Worm (Caenorhabditis elegans) whole organism, L4 larva: ENCODE results near the gene scl-10.

Experiments
- F37D6.2 ChIP-seq: sonication (generic microtip); optimal IDR thresholded peaks from 2 replicates; lab custom pipeline; 2016; ENCODE audit warnings: mild to moderate bottlenecking, missing genetic modification characterization, missing compliant biosample characterization
- F44E2.7 ChIP-seq: fragments of 200-800 bp; sonication (Bioruptor generic); IDR thresholded peaks from 2 replicates; pipeline ENCODE4 v2.1.2; 2022; ENCODE audit warnings: missing genetic modification characterization, missing compliant biosample characterization
- F49E8.2 ChIP-seq: sonication (generic microtip); optimal IDR thresholded peaks from 2 replicates; lab custom pipeline; 2016; ENCODE audit warnings: missing compliant biosample characterization, mild to moderate bottlenecking, missing genetic modification characterization, borderline replicate concordance
- Y105C5A.15 ChIP-seq: fragments of 200-800 bp; sonication (Bioruptor generic); IDR thresholded peaks from 2 replicates; pipeline ENCODE4 v1.3.6; 2022; ENCODE audit warnings: missing genetic modification characterization, missing compliant biosample characterization
- Y48G9A.11 ChIP-seq: fragments of 200-800 bp; sonication (Bioruptor generic); IDR thresholded peaks from 2 replicates; pipeline ENCODE4 v1.3.6; 2022; ENCODE audit warnings: missing genetic modification reagents, missing genetic modification characterization, missing compliant biosample characterization
- attf-4 ChIP-seq: sonication (generic microtip); optimal IDR thresholded peaks from 3 replicates; lab custom pipeline; 2017; ENCODE audit warnings: missing biosample characterization, missing genetic modification characterization
- ceh-32 ChIP-seq: sonication (generic microtip); optimal IDR thresholded peaks from 2 replicates; lab custom pipeline; 2016; ENCODE audit warnings: mild to moderate bottlenecking, missing genetic modification characterization, missing compliant biosample characterization; ENCODE audit not compliant: poor library complexity
- ceh-62 ChIP-seq: sonication (generic microtip); optimal IDR thresholded peaks from 2 replicates; lab custom pipeline; 2017; ENCODE audit warnings: missing biosample characterization, missing genetic modification characterization
- cey-2 ChIP-seq: sonication (generic microtip); optimal IDR thresholded peaks from 3 replicates; lab custom pipeline; 2017; ENCODE audit warnings: missing genetic modification characterization, mild to moderate bottlenecking, missing compliant biosample characterization, antibody characterized with exemption, borderline replicate concordance; ENCODE audit not compliant: insufficient read depth
- daf-16 ChIP-seq, 3 experiments: sonication (generic microtip); optimal IDR thresholded peaks; 2 replicates each; lab custom pipeline; 2016 to 2017; ENCODE audit warnings: missing genetic modification characterization in 3 of 3, missing genetic modification reagents in 3 of 3, mild to moderate bottlenecking in 2 of 3, missing compliant biosample characterization in 2 of 3, missing biosample characterization in 1 of 3, moderate library complexity in 1 of 3
- daf-19 ChIP-seq: fragments of 200-800 bp; sonication (Bioruptor generic); conservative IDR thresholded peaks from 2 replicates; pipeline ENCODE4 v1.3.6; 2022; ENCODE audit warnings: missing genetic modification characterization, missing compliant biosample characterization
- egl-27 ChIP-seq: sonication (generic microtip); optimal IDR thresholded peaks from 3 replicates; lab custom pipeline; 2017; ENCODE audit warnings: missing biosample characterization, missing genetic modification reagents, missing genetic modification characterization
- hlh-30 ChIP-seq: sonication (generic microtip); optimal IDR thresholded peaks from 2 replicates; lab custom pipeline; 2017; ENCODE audit warnings: antibody characterized with exemption, mild to moderate bottlenecking, missing genetic modification characterization, missing compliant biosample characterization; ENCODE audit not compliant: insufficient read depth
- lin-13 ChIP-seq: fragments of 150-350 bp; optimal IDR thresholded peaks from 2 replicates; lab custom pipeline; 2014; ENCODE audit warnings: missing biosample characterization, missing genetic modification reagents, missing genetic modification characterization
- lin-15B ChIP-seq: fragments of 150-350 bp; sonication (generic microtip); optimal IDR thresholded peaks from 3 replicates; lab custom pipeline; 2014; ENCODE audit warnings: missing biosample characterization, missing genetic modification characterization
- lin-38 ChIP-seq: fragments of 200-800 bp; sonication (Bioruptor generic); IDR thresholded peaks from 2 replicates; pipeline ENCODE4 v1.3.6; 2022; ENCODE audit warnings: missing genetic modification reagents, missing genetic modification characterization, missing compliant biosample characterization
- lsy-2 ChIP-seq, 2 experiments: fragments of 150-350 bp in 1 of 2; sonication (generic microtip) in 1 of 2; optimal IDR thresholded peaks; 2 replicates each; lab custom pipeline; 2014 to 2017; ENCODE audit warnings: missing biosample characterization in 2 of 2, missing genetic modification characterization in 2 of 2
- mep-1 ChIP-seq: fragments of 150-350 bp; sonication (generic microtip); optimal IDR thresholded peaks from 3 replicates; lab custom pipeline; 2014; ENCODE audit warnings: missing biosample characterization, missing genetic modification characterization
- mxl-3 ChIP-seq: fragments of 200-800 bp; sonication (Bioruptor generic); optimal IDR thresholded peaks from 2 replicates; lab custom pipeline; 2018; ENCODE audit warnings: mild to moderate bottlenecking, missing genetic modification characterization, missing compliant biosample characterization
- nhr-10 ChIP-seq: fragments of 150-350 bp; optimal IDR thresholded peaks from 2 replicates; lab custom pipeline; 2014; ENCODE audit warnings: missing biosample characterization, missing genetic modification characterization
- nhr-111 ChIP-seq: fragments of 200-800 bp; sonication (Bioruptor generic); optimal IDR thresholded peaks from 2 replicates; lab custom pipeline; 2018; ENCODE audit warnings: mild to moderate bottlenecking, missing genetic modification characterization, missing compliant biosample characterization
- nhr-28 ChIP-seq: fragments of 150-350 bp; optimal IDR thresholded peaks from 2 replicates; lab custom pipeline; 2014; ENCODE audit warnings: missing biosample characterization, missing genetic modification characterization
- nhr-42 ChIP-seq: fragments of 200-800 bp; sonication (Bioruptor generic); IDR thresholded peaks from 2 replicates; pipeline ENCODE4 v1.3.6; 2022; ENCODE audit warnings: missing genetic modification characterization, missing compliant biosample characterization
- nhr-77 ChIP-seq: fragments of 150-350 bp; optimal IDR thresholded peaks from 2 replicates; lab custom pipeline; 2014; ENCODE audit warnings: missing biosample characterization, missing genetic modification characterization
- pha-4 ChIP-seq, 2 experiments: fragments of 150-350 bp in 1 of 2; fragments of 200-800 bp in 1 of 2; sonication (Bioruptor generic) in 1 of 2; IDR thresholded peaks in 1 of 2; optimal IDR thresholded peaks in 1 of 2; 2 replicates each; pipeline versions ENCODE4 v1.3.6 to Lab custom; 2014 to 2022; ENCODE audit warnings: missing genetic modification characterization in 2 of 2, missing genetic modification reagents in 2 of 2, missing biosample characterization in 1 of 2, missing compliant biosample characterization in 1 of 2
- php-3 ChIP-seq: fragments of 200-800 bp; sonication (Bioruptor generic); IDR thresholded peaks from 2 replicates; pipeline ENCODE4 v1.3.6; 2022; ENCODE audit warnings: missing genetic modification reagents, missing genetic modification characterization, missing compliant biosample characterization
- pqm-1 ChIP-seq: sonication (generic microtip); optimal IDR thresholded peaks from 2 replicates; lab custom pipeline; 2017; ENCODE audit warnings: missing biosample characterization, missing genetic modification characterization
- rbr-2 ChIP-seq: sonication (generic microtip); optimal IDR thresholded peaks from 2 replicates; lab custom pipeline; 2016; ENCODE audit warnings: missing genotype, missing genetic modification characterization, missing compliant biosample characterization
- saeg-2 ChIP-seq: fragments of 200-800 bp; sonication (Bioruptor generic); IDR thresholded peaks from 2 replicates; pipeline ENCODE4 v1.3.6; 2022; ENCODE audit warnings: missing genetic modification reagents, missing genetic modification characterization, missing compliant biosample characterization
- snpc-4 ChIP-seq: fragments of 150-350 bp; optimal IDR thresholded peaks from 2 replicates; lab custom pipeline; 2014; ENCODE audit warnings: missing biosample characterization, missing genetic modification characterization
- spr-1 ChIP-seq: sonication (generic microtip); optimal IDR thresholded peaks from 2 replicates; lab custom pipeline; 2016; ENCODE audit warnings: mild to moderate bottlenecking, missing genetic modification characterization, missing compliant biosample characterization
- spr-3 ChIP-seq: fragments of 200-800 bp; sonication (Bioruptor generic); optimal IDR thresholded peaks from 2 replicates; lab custom pipeline; 2018; ENCODE audit warnings: mild to moderate bottlenecking, missing genetic modification characterization, missing compliant biosample characterization
- unc-130 ChIP-seq: sonication (generic microtip); optimal IDR thresholded peaks from 2 replicates; lab custom pipeline; 2016; ENCODE audit warnings: missing genetic modification reagents, missing genetic modification characterization, missing compliant biosample characterization
- unc-39 ChIP-seq: sonication (generic microtip); optimal IDR thresholded peaks from 2 replicates; lab custom pipeline; 2017; ENCODE audit warnings: missing biosample characterization, missing genetic modification characterization
- vab-7 ChIP-seq: fragments of 200-800 bp; sonication (Bioruptor generic); IDR thresholded peaks from 2 replicates; pipeline ENCODE4 v1.3.6; 2022; ENCODE audit warnings: missing genetic modification reagents, missing genetic modification characterization, missing compliant biosample characterization
- zfp-3 ChIP-seq: fragments of 200-800 bp; sonication (Bioruptor generic); conservative IDR thresholded peaks from 2 replicates; pipeline ENCODE4 v1.3.6; 2022; ENCODE audit warnings: missing genetic modification reagents, missing genetic modification characterization, missing compliant biosample characterization

scl-10 gene

DNA sequence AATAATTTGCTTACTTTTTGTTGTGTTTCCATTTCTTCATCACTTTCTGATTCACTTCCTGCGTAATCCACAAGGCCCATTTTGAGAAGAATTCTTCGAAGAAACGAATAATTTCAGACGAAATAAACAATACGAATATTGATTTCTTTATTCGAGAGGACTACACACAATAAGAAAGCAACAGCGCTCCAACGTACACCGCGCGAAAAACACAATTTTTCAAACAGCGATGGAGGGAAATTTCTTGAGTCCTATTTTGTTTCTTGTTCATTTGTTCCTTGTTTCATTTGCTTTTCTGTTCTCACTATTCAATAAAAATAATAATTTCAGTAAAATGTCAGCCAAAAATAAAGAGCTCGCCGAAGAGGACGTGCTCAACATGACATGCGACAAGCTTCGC, 45.4 kb downstream of the scl-10 start, which contains the start of the genes prcc-1 and C39E9.12 (continued):
- no peak for TF ChIP-seq daf-16 (GFP tag; optimal IDR thresholded peaks at IDR 0.05; lab: Kevin White, UChicago)
- TF ChIP-seq daf-16 (tag; optimal IDR thresholded peaks at IDR 0.05; lab: Kevin White, UChicago): peak; percentile 70
- no peak for TF ChIP-seq spr-3 (GFP tag; lab: Kevin White, UChicago)
- TF ChIP-seq zfp-3 (GFP tag; lab: Robert Waterston, UW): no peak
- TF ChIP-seq nhr-10 (tag; lab: Kevin White, UChicago): no peak
- no peak for TF ChIP-seq mxl-3 (GFP tag; lab: Kevin White, UChicago)
- no peak for TF ChIP-seq unc-39 (tag; lab: Kevin White, UChicago)
- TF ChIP-seq ceh-32 (tag; lab: Kevin White, UChicago): no peak
- no peak for TF ChIP-seq mep-1 (tag; lab: Kevin White, UChicago)
- TF ChIP-seq unc-130: peak; percentile 80
- peak; percentile 10 for TF ChIP-seq rbr-2 (tag; lab: Kevin White, UChicago)
- TF ChIP-seq spr-1 (tag; lab: Kevin White, UChicago): no peak
- peak; percentile 94 for TF ChIP-seq lin-38 (GFP tag; lab: Robert Waterston, UW)
- peak; percentile 60 for TF ChIP-seq nhr-28 (tag; lab: Kevin White, UChicago)
- TF ChIP-seq snpc-4: no peak
- TF ChIP-seq pha-4 (GFP tag; IDR thresholded peaks at IDR 0.05; lab: Robert Waterston, UW): no peak
- TF ChIP-seq pha-4 (tag; optimal IDR thresholded peaks at IDR 0.05; lab: Kevin White, UChicago): peak; percentile 25
- TF ChIP-seq pqm-1: no peak

DNA sequence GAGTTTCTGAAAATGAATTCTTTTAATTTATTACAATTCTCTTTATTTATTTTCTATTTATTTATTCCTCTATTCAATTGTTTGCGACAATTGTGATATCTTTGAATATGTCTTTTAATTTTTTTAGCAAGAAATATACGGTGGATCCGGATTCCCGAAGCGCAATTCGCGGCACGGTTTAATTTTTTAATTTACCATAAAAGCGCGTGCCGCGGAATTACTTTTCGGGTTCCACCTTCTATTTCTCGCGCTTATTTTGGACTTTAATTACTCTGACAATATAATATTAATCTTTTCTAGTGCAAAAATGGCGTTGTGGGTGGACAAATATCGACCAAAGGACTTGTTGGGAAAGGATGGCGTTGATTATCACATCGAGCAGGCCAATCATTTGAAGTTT, 47.2 kb downstream of the scl-10 start, which contains the start of gene rfc-3:
Gene rfc-3, plus strand, starts transcription at position 301 of the 400 bp plus-strand sequence.
- TF ChIP-seq daf-19: no peak
- TF ChIP-seq lin-38 (GFP tag; lab: Robert Waterston, UW): 0 out of 2 replicates have a peak, but pooled peaks have one; percentile 15

DNA sequence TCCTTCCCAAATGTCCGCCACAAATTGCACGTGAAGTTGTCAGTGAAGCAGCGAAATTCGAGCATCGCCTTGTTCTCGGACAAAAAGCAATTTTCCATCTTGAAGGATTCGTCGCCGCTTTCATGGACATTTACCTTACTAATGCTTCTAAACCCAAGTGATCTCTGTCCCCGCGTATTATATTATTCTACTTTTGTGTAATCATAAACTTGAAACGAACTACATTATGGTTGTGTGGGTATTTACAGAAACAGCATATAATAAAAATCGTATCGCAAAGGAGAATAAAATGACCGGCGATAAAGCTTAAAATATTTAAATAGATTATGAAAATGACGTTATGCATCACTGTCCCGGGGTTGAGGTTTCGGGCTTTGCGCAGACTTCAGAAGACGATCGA, 48.5 kb downstream of the scl-10 start:
- TF ChIP-seq nhr-77 (tag; lab: Kevin White, UChicago) (no peak), hlh-30 (tag; lab: Kevin White, UChicago) (no peak), F49E8.2 (tag; lab: Kevin White, UChicago) (peak; percentile 44), lin-13 (no peak), cey-2 (tag; lab: Kevin White, UChicago) (no peak), pha-4 (GFP tag; IDR thresholded peaks at IDR 0.05; lab: Robert Waterston, UW) (no peak), pha-4 (tag; optimal IDR thresholded peaks at IDR 0.05; lab: Kevin White, UChicago) (no peak), lin-38 (GFP tag; lab: Robert Waterston, UW) (peak; percentile 62), vab-7 (GFP tag; lab: Robert Waterston, UW) (no peak), unc-130 (peak; percentile 26), php-3 (GFP tag; lab: Robert Waterston, UW) (no peak), saeg-2 (GFP tag; lab: Robert Waterston, UW) (no peak), Y48G9A.11 (GFP tag; lab: Robert Waterston, UW) (no peak), nhr-111 (no peak), F37D6.2 (no peak), ceh-62 (tag; lab: Kevin White, UChicago) (no peak), attf-4 (no peak), F44E2.7 (GFP tag; lab: Robert Waterston, UW) (no peak), egl-27 (tag; lab: Kevin White, UChicago) (no peak), ceh-32 (tag; lab: Kevin White, UChicago) (no peak), lsy-2 (tag; optimal IDR thresholded peaks at IDR 0.05; lab: Kevin White, UChicago) (no peak), nhr-42 (GFP tag; lab: Robert Waterston, UW) (no peak), Y105C5A.15 (GFP tag; lab: Robert Waterston, UW) (no peak), lin-15B (no peak), daf-16 (GFP tag; optimal IDR thresholded peaks at IDR 0.05; lab: Kevin White, UChicago) (no peak), daf-16 (tag; optimal IDR thresholded peaks at IDR 0.05; lab: Kevin White, UChicago) (peak; percentile 37)
